Worm (Caenorhabditis elegans) whole organism, young adult: ENCODE measurements around the gene nhr-48.

Experiments used
- B0336.3 ChIP-seq: fragments of 200-800 bp; sonication (Bioruptor generic); IDR thresholded peaks from 2 replicates; pipeline ENCODE4 v1.3.6; 2022; ENCODE audit warnings: missing genetic modification characterization, missing compliant biosample characterization
- F33H1.4 ChIP-seq: fragments of 200-800 bp; sonication (Bioruptor generic); IDR thresholded peaks from 2 replicates; pipeline ENCODE4 v1.3.6; 2022; ENCODE audit warnings: missing genetic modification reagents, missing genetic modification characterization, missing compliant biosample characterization
- F39B2.1 ChIP-seq: fragments of 200-800 bp; sonication (Bioruptor generic); IDR thresholded peaks from 2 replicates; pipeline ENCODE4 v1.3.6; 2022; ENCODE audit warnings: missing genetic modification reagents, missing genetic modification characterization, missing compliant biosample characterization
- K11D2.4 ChIP-seq: fragments of 200-800 bp; sonication (Bioruptor generic); IDR thresholded peaks from 2 replicates; pipeline ENCODE4 v1.3.6; 2022; ENCODE audit warnings: missing genetic modification reagents, missing genetic modification characterization, missing compliant biosample characterization
- K12H6.12 ChIP-seq: fragments of 200-800 bp; sonication (Bioruptor generic); optimal IDR thresholded peaks from 2 replicates; lab custom pipeline; 2018; ENCODE audit warnings: mild to moderate bottlenecking, missing genetic modification characterization, missing compliant biosample characterization
- Y53G8AR.9 ChIP-seq: fragments of 200-800 bp; sonication (Bioruptor generic); conservative IDR thresholded peaks from 2 replicates; pipeline ENCODE4 v1.3.6; 2022; ENCODE audit warnings: missing genetic modification reagents, missing genetic modification characterization, missing compliant biosample characterization
- Y79H2A.3 ChIP-seq: fragments of 200-800 bp; sonication (Bioruptor generic); conservative IDR thresholded peaks from 2 replicates; pipeline ENCODE4 v1.3.6; 2022; ENCODE audit warnings: missing genetic modification reagents, missing genetic modification characterization, missing compliant biosample characterization
- Y95B8A.8 ChIP-seq: fragments of 200-800 bp; sonication (Bioruptor generic); IDR thresholded peaks from 2 replicates; pipeline ENCODE4 v1.3.6; 2022; ENCODE audit warnings: missing genetic modification reagents, missing genetic modification characterization, missing compliant biosample characterization
- ZK185.1 ChIP-seq: sonication (generic microtip); optimal IDR thresholded peaks from 2 replicates; lab custom pipeline; 2016; ENCODE audit warnings: mild to moderate bottlenecking, missing genetic modification characterization, missing compliant biosample characterization; ENCODE audit not compliant: poor library complexity, severe bottlenecking
- akir-1 ChIP-seq: fragments of 200-800 bp; sonication (Bioruptor generic); optimal IDR thresholded peaks from 2 replicates; lab custom pipeline; 2018; ENCODE audit warnings: mild to moderate bottlenecking, missing genetic modification characterization, moderate library complexity, missing compliant biosample characterization
- aptf-3 ChIP-seq: fragments of 200-800 bp; sonication (Bioruptor generic); IDR thresholded peaks from 2 replicates; pipeline ENCODE4 v1.3.6; 2022; ENCODE audit warnings: missing genetic modification characterization, missing compliant biosample characterization
- atf-7 ChIP-seq: sonication (generic microtip); optimal IDR thresholded peaks from 2 replicates; lab custom pipeline; 2017; ENCODE audit warnings: mild to moderate bottlenecking, missing genetic modification characterization, missing compliant biosample characterization
- athp-1 ChIP-seq: sonication (generic microtip); optimal IDR thresholded peaks from 2 replicates; lab custom pipeline; 2017; ENCODE audit warnings: mild to moderate bottlenecking, missing genetic modification characterization, missing compliant biosample characterization
- attf-3 ChIP-seq: fragments of 200-800 bp; sonication (Bioruptor generic); conservative IDR thresholded peaks from 2 replicates; pipeline ENCODE4 v1.3.6; 2022; ENCODE audit warnings: missing genetic modification reagents, missing genetic modification characterization, missing compliant biosample characterization
- attf-5 ChIP-seq: fragments of 200-800 bp; sonication (Bioruptor generic); optimal IDR thresholded peaks from 2 replicates; lab custom pipeline; 2018; ENCODE audit warnings: mild to moderate bottlenecking, missing genetic modification characterization, missing compliant biosample characterization
- bed-1 ChIP-seq: fragments of 200-800 bp; sonication (Bioruptor generic); IDR thresholded peaks from 2 replicates; pipeline ENCODE4 v1.3.6; 2022; ENCODE audit warnings: missing genetic modification reagents, missing genetic modification characterization, missing compliant biosample characterization
- ccch-3 ChIP-seq: fragments of 200-800 bp; sonication (Bioruptor generic); optimal IDR thresholded peaks from 2 replicates; lab custom pipeline; 2018; ENCODE audit warnings: mild to moderate bottlenecking, missing genetic modification characterization, missing compliant biosample characterization
- ceh-100 ChIP-seq: fragments of 200-800 bp; sonication (Bioruptor generic); IDR thresholded peaks from 2 replicates; pipeline ENCODE4 v1.3.6; 2022; ENCODE audit warnings: missing genetic modification reagents, missing genetic modification characterization, missing compliant biosample characterization
- efl-1 ChIP-seq: fragments of 150-350 bp; optimal IDR thresholded peaks from 2 replicates; lab custom pipeline; 2014; ENCODE audit warnings: missing biosample characterization, missing genetic modification reagents, missing genetic modification characterization
- egrh-3 ChIP-seq: fragments of 200-800 bp; sonication (Bioruptor generic); IDR thresholded peaks from 2 replicates; pipeline ENCODE4 v1.3.6; 2022; ENCODE audit warnings: missing genetic modification reagents, missing genetic modification characterization, missing compliant biosample characterization
- ekl-4 ChIP-seq: fragments of 200-800 bp; sonication (Bioruptor generic); IDR thresholded peaks from 2 replicates; pipeline ENCODE4 v1.3.6; 2022; ENCODE audit warnings: missing genetic modification reagents, missing genetic modification characterization, missing compliant biosample characterization
- ets-4 ChIP-seq: fragments of 200-800 bp; sonication (Bioruptor generic); optimal IDR thresholded peaks from 2 replicates; lab custom pipeline; 2018; ENCODE audit warnings: mild to moderate bottlenecking, missing genetic modification characterization, missing compliant biosample characterization
- gei-17 ChIP-seq: fragments of 200-800 bp; sonication (Bioruptor generic); optimal IDR thresholded peaks from 2 replicates; lab custom pipeline; 2018; ENCODE audit warnings: mild to moderate bottlenecking, missing genetic modification characterization, missing compliant biosample characterization
- hmg-1.2 ChIP-seq: fragments of 200-800 bp; sonication (Bioruptor generic); IDR thresholded peaks from 2 replicates; pipeline ENCODE4 v1.3.6; 2022; ENCODE audit warnings: missing genetic modification reagents, missing genetic modification characterization, missing compliant biosample characterization
- let-607 ChIP-seq, 2 experiments: fragments of 200-800 bp in 1 of 2; sonication (Bioruptor generic) in 1 of 2; sonication (generic microtip) in 1 of 2; optimal IDR thresholded peaks; 2 replicates each; lab custom pipeline; 2016 to 2018; ENCODE audit warnings: mild to moderate bottlenecking in 2 of 2, missing compliant biosample characterization in 2 of 2, missing genetic modification characterization in 2 of 2, moderate library complexity in 2 of 2, missing genotype in 1 of 2
- lsy-27 ChIP-seq: sonication (generic microtip); optimal IDR thresholded peaks from 2 replicates; lab custom pipeline; 2017; ENCODE audit warnings: missing genetic modification characterization, mild to moderate bottlenecking, missing compliant biosample characterization, antibody characterized with exemption, missing genotype, borderline replicate concordance; ENCODE audit not compliant: insufficient read depth
- madf-6 ChIP-seq: fragments of 200-800 bp; sonication (Bioruptor generic); IDR thresholded peaks from 2 replicates; pipeline ENCODE4 v1.3.6; 2022; ENCODE audit warnings: missing genetic modification reagents, missing genetic modification characterization, missing compliant biosample characterization
- nhr-179 ChIP-seq: sonication (generic microtip); optimal IDR thresholded peaks from 2 replicates; lab custom pipeline; 2016; ENCODE audit warnings: mild to moderate bottlenecking, missing genetic modification characterization, missing compliant biosample characterization
- nhr-27 ChIP-seq: fragments of 200-800 bp; sonication (Bioruptor generic); optimal IDR thresholded peaks from 2 replicates; lab custom pipeline; 2018; ENCODE audit warnings: mild to moderate bottlenecking, missing genetic modification characterization, moderate library complexity, missing compliant biosample characterization
- nhr-90 ChIP-seq: sonication (generic microtip); optimal IDR thresholded peaks from 2 replicates; lab custom pipeline; 2016; ENCODE audit warnings: missing genotype, mild to moderate bottlenecking, missing genetic modification characterization, missing compliant biosample characterization
- rpc-1 ChIP-seq, 2 experiments: fragments of 150-350 bp in 1 of 2; sonication (generic microtip) in 1 of 2; optimal IDR thresholded peaks; 2 replicates each; lab custom pipeline; 2014 to 2018; ENCODE audit warnings: missing biosample characterization in 1 of 2, missing genetic modification characterization in 1 of 2, missing genetic modification reagents in 1 of 2, missing genotype in 1 of 2
- sdz-38 ChIP-seq: sonication (generic microtip); optimal IDR thresholded peaks from 2 replicates; lab custom pipeline; 2016; ENCODE audit warnings: missing genotype, missing genetic modification characterization, missing compliant biosample characterization
- sea-2 ChIP-seq: fragments of 200-800 bp; sonication (Bioruptor generic); IDR thresholded peaks from 2 replicates; pipeline ENCODE4 v1.3.6; 2022; ENCODE audit warnings: missing genetic modification characterization, missing compliant biosample characterization
- snpc-1.1 ChIP-seq: sonication (generic microtip); optimal IDR thresholded peaks from 2 replicates; lab custom pipeline; 2017; ENCODE audit warnings: missing genetic modification characterization, mild to moderate bottlenecking, missing compliant biosample characterization, antibody characterized with exemption, moderate library complexity, missing genotype, missing genetic modification reagents; ENCODE audit not compliant: insufficient read depth
- snpc-4 ChIP-seq, 5 experiments: fragments of 150-350 bp in 1 of 5; sonication (generic microtip) in 4 of 5; optimal IDR thresholded peaks; 2 replicates each; lab custom pipeline; 2014 to 2018; ENCODE audit warnings: missing genetic modification characterization in 5 of 5, missing biosample characterization in 3 of 5, antibody characterized with exemption in 2 of 5, mild to moderate bottlenecking in 2 of 5, missing compliant biosample characterization in 2 of 5, missing genotype in 2 of 5, moderate library complexity in 2 of 5, missing genetic modification reagents in 1 of 5
- tbp1 ChIP-seq: fragments of 200-800 bp; sonication (Bioruptor generic); optimal IDR thresholded peaks from 2 replicates; lab custom pipeline; 2018; ENCODE audit warnings: mild to moderate bottlenecking, missing genetic modification characterization, missing compliant biosample characterization
- tbx-9 ChIP-seq: sonication (generic microtip); optimal IDR thresholded peaks from 2 replicates; lab custom pipeline; 2016; ENCODE audit warnings: borderline replicate concordance, missing genetic modification characterization, inconsistent platforms, missing compliant biosample characterization
- unc-62 ChIP-seq: fragments of 150-350 bp; optimal IDR thresholded peaks from 2 replicates; lab custom pipeline; 2014; ENCODE audit warnings: missing biosample characterization, missing genetic modification reagents, missing genetic modification characterization
- ztf-25 ChIP-seq: fragments of 200-800 bp; sonication (Bioruptor generic); IDR thresholded peaks from 2 replicates; pipeline ENCODE4 v1.3.6; 2022; ENCODE audit warnings: missing genetic modification reagents, missing genetic modification characterization, missing compliant biosample characterization
- ztf-26 ChIP-seq: sonication (generic microtip); optimal IDR thresholded peaks from 2 replicates; lab custom pipeline; 2017; ENCODE audit warnings: missing genetic modification characterization, missing compliant biosample characterization
- ztf-28 ChIP-seq: fragments of 200-800 bp; sonication (Bioruptor generic); IDR thresholded peaks from 2 replicates; pipeline ENCODE4 v1.3.6; 2022; ENCODE audit warnings: missing genetic modification reagents, missing genetic modification characterization, missing compliant biosample characterization

The nhr-48 gene

DNA sequence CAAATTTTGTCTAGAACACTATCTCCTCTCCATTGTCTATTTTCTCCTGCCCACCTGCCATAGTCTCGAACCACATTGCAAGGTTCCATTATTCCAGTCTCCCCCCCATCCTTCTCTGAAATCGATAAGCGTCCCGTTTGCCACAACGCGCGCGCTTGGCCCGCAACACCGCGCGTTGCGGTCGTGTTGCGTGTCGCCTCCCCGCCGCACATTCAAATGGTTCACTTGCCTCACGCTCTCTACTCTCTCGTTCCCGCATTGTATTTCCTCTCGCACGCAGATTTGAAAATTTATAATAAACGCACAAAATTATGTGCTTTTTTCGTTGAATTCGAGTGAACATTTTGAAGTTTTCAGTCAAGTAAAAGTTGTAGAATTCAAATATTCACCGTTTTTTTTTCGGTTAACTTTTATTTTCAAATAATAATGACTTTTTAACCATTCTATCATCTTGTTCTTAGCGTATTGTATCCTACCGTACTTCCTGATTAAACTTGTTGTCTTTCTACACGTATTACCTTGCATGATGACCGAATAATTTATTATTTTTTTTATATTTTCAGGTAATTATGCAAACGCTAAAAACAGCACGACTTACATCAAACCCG, 17.7 kb downstream of the nhr-48 start, which contains the start of gene lin-15B:
Gene lin-15B (plus strand): TSS at position 558 of the 608 bp plus-strand sequence.
- TF ChIP-seq bed-1 (GFP tag; lab: Robert Waterston, UW), result 0 out of 2 replicates have a peak, but pooled peaks have one; percentile 10
- TF ChIP-seq athp-1, result no peak
- peak; percentile 29; the same call in 1 of the 2 replicates for TF ChIP-seq hmg-1.2 (GFP tag; lab: Robert Waterston, UW)

DNA sequence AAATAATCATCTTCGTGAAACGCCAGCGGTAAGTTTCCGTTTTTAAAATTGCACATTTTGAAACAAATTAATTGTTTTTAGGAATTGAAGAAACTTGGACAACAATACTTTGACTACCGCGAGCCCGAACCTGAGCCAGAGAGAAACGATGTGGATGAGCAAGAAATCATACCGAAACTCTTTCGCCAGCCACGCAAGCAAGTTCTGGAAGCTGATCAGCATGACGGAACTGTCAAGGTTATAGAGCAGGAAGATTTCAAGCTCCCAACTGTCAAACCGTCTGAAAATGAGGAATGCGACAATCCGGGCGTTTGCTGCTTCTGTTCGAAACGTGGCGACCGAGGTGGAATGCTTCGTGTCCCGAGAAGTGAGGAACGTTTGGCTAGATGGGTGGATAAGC, 22.3 kb downstream of the nhr-48 start:
- TF ChIP-seq Y53G8AR.9 (GFP tag; lab: Robert Waterston, UW) (no peak), gei-17 (no peak), ztf-28 (GFP tag; lab: Robert Waterston, UW) (no peak), K12H6.12 (tag; lab: Kevin White, UChicago) (no peak), tbx-9 (tag; lab: Kevin White, UChicago) (no peak), attf-5 (GFP tag; lab: Kevin White, UChicago) (no peak), snpc-1.1 (tag; lab: Kevin White, UChicago) (no peak), let-607 (tag; optimal IDR thresholded peaks at IDR 0.05; lab: Kevin White, UChicago) (no peak), lsy-27 (no peak), Y79H2A.3 (GFP tag; lab: Robert Waterston, UW) (no peak), snpc-4 (GFP tag; optimal IDR thresholded peaks at IDR 0.05; lab: Kevin White, UChicago) (no peak), snpc-4 (tag; optimal IDR thresholded peaks at IDR 0.05; lab: Kevin White, UChicago) (no peak), ceh-100 (GFP tag; lab: Robert Waterston, UW) (no peak), madf-6 (GFP tag; lab: Robert Waterston, UW) (no peak), ztf-26 (tag; lab: Kevin White, UChicago) (no peak), ztf-25 (no peak), rpc-1 (optimal IDR thresholded peaks at IDR 0.05; lab: Kevin White, UChicago) (no peak), rpc-1 (tag; optimal IDR thresholded peaks at IDR 0.05; lab: Kevin White, UChicago) (no peak), tbp1 (GFP tag; lab: Kevin White, UChicago) (no peak), akir-1 (GFP tag; lab: Kevin White, UChicago) (no peak)

DNA sequence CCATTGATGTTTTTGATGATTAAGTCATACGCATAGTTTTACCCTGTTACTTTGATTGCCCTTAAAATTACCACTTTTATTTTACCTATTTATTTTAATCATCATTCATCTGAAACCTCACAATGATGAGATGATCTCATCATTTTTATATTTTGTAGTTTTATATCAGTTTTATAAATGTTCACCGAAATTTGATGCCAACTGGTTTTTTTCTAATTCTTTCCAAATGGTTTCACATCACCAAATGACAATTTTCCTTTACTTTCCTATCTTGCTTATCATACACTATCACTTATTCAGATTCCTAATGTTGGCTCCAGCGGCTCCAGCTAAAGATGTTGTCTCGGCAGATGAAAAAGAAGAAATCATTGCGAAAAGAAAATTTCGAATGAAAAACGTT, 23.7 kb downstream of the nhr-48 start, which contains the start of gene lin-15A:
Gene lin-15A (plus strand): TSS at position 301 of the 400 bp plus-strand sequence.
- no peak for TF ChIP-seq efl-1
- no peak for TF ChIP-seq rpc-1 (optimal IDR thresholded peaks at IDR 0.05; lab: Kevin White, UChicago)
- TF ChIP-seq rpc-1 (tag; optimal IDR thresholded peaks at IDR 0.05; lab: Kevin White, UChicago), result no peak
- no peak for TF ChIP-seq ets-4 (GFP tag; lab: Kevin White, UChicago)
- no peak for TF ChIP-seq sdz-38 (tag; lab: Kevin White, UChicago)
- no peak for TF ChIP-seq aptf-3
- TF ChIP-seq nhr-90 (tag; lab: Kevin White, UChicago), result no peak
- TF ChIP-seq, all 124 proteins: peak for 0

DNA sequence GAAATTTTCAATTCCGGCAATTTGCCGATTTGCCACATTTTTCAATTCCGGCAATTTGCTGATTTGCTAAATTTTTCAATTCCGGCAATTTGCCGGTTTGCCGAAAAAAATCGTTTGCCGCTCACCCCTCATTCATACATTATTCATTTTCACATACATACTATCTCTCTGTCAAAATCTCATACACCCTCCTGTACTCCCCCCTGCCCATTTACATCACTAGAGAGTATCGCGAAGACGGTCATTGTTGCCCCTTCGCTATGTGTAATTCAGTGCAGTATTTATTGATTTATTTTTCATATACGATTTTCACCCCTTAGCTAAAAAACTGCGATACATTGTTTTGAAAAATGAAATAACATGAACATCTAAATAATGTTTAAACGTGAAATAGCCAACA, 28.4 kb downstream of the nhr-48 start:
- no peak for TF ChIP-seq ZK185.1 (tag; lab: Kevin White, UChicago)
- peak in 1 of 2 experiments; percentile 64 for TF ChIP-seq let-607 (tag; optimal IDR thresholded peaks at IDR 0.05; lab: Kevin White, UChicago)
- TF ChIP-seq unc-62 (GFP tag; lab: Kevin White, UChicago), result no peak
- no peak for TF ChIP-seq nhr-179 (tag; lab: Kevin White, UChicago)
- TF ChIP-seq ekl-4, result no peak
- no peak for TF ChIP-seq ccch-3 (GFP tag; lab: Kevin White, UChicago)
- TF ChIP-seq F33H1.4 (GFP tag; lab: Robert Waterston, UW), result no peak
- TF ChIP-seq sea-2 (GFP tag; lab: Robert Waterston, UW), result no peak
- peak; percentile 8 for TF ChIP-seq atf-7 (tag; lab: Kevin White, UChicago)
- TF ChIP-seq hmg-1.2 (GFP tag; lab: Robert Waterston, UW), result peak; percentile 56
- TF ChIP-seq attf-3 (GFP tag; lab: Robert Waterston, UW), result no peak
- no peak for TF ChIP-seq F39B2.1 (GFP tag; lab: Robert Waterston, UW)
- peak; percentile 67 for TF ChIP-seq tbp1 (GFP tag; lab: Kevin White, UChicago)
- TF ChIP-seq Y95B8A.8 (GFP tag; lab: Robert Waterston, UW), result no peak
- no peak for TF ChIP-seq egrh-3 (GFP tag; lab: Robert Waterston, UW)
- peak; percentile 40; the same call in 1 of the 2 replicates for TF ChIP-seq B0336.3
- TF ChIP-seq K11D2.4 (GFP tag; lab: Robert Waterston, UW), result peak; percentile 77
- TF ChIP-seq ztf-25, result no peak
- no peak for TF ChIP-seq nhr-27 (tag; lab: Kevin White, UChicago)
